Fruit fly (Drosophila melanogaster): ENCODE data around the gene mfas.
"Not testable (repeated sequence)": the region's sequence is repeated elsewhere in the genome, so short reads cannot be mapped to it uniquely, and the experiment has no call there.

mfas gene

DNA sequence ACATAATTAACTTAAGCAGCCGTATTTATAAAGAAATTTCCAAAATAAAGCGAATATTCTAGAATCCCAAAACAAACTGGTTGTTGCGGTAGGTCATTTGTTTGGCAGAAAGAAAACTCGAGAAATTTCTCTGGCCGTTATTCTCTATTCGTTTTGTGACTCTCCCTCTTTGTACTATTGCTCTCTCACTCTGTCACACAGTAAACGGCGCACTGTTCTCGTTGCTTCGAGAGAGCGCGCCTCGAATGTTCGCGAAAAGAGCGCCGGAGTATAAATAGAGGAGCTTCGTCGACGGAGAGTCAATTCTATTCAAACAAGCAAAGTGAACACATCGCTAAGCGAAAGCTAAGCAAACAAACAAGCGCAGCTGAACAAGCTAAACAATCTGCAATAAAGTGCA lies 34.9 kb downstream of the mfas start, which contains the start of gene Hsp70Ab:
Gene Hsp70Ab, plus strand, starts transcription at position 301 of the 400 bp plus-strand sequence.
- not testable (repeated sequence) for TF ChIP-seq Vsx2 (GFP tag; optimal IDR thresholded peaks at IDR 0.05; ENCODE audit: partially characterized antibody); dmrt93B (GFP tag; optimal IDR thresholded peaks at IDR 0.05); tai (GFP tag; optimal IDR thresholded peaks at IDR 0.05)

dm6 chr3R:11957388-11957787 lies 35.7 kb downstream of the mfas start:
- no peak for TF ChIP-seq Hr78 (GFP tag; optimal IDR thresholded peaks at IDR 0.05)
- TF ChIP-seq Dfd (GFP tag; optimal IDR thresholded peaks at IDR 0.05) = no peak
- TF ChIP-seq Sp1 (GFP tag; optimal IDR thresholded peaks at IDR 0.05) = no peak
- no peak for TF ChIP-seq GATAd (GFP tag; optimal IDR thresholded peaks at IDR 0.05)
- no peak for TF ChIP-seq sage (GFP tag; optimal IDR thresholded peaks at IDR 0.05)
- TF ChIP-seq rgr (GFP tag; optimal IDR thresholded peaks at IDR 0.05) = no peak
- TF ChIP-seq dsf (GFP tag; optimal IDR thresholded peaks at IDR 0.05; ENCODE audit: borderline replicate concordance) = no peak
- no peak for TF ChIP-seq CG9705 (GFP tag; optimal IDR thresholded peaks at IDR 0.05)
- TF ChIP-seq dl (GFP tag; optimal IDR thresholded peaks at IDR 0.05; ENCODE audit: insufficient read depth in 1 of 2, partially characterized antibody in 2 of 2) = no peak
- TF ChIP-seq brk (GFP tag; optimal IDR thresholded peaks at IDR 0.05) = no peak
- no peak for TF ChIP-seq CG32264 (GFP tag; optimal IDR thresholded peaks at IDR 0.05)
- TF ChIP-seq foxo (GFP tag; optimal IDR thresholded peaks at IDR 0.05) = no peak
- TF ChIP-seq h (GFP tag; optimal IDR thresholded peaks at IDR 0.05) = no peak
- no peak for TF ChIP-seq Jra (GFP tag; optimal IDR thresholded peaks at IDR 0.05)
- no peak for TF ChIP-seq CrebA (GFP tag; optimal IDR thresholded peaks at IDR 0.05; ENCODE audit: borderline replicate concordance)
- no peak for TF ChIP-seq ey (GFP tag; optimal IDR thresholded peaks at IDR 0.05)

- TF ChIP-seq Hr78, Dfd, sv (GFP tag; optimal IDR thresholded peaks at IDR 0.05): not testable (repeated sequence)
Measured at dm6 chr3R:11956444-11956843, 36.7 kb downstream of the mfas start, which contains the start of gene Hsp70Aa. Gene Hsp70Aa (minus strand): TSS chr3R:11956544.

DNA sequence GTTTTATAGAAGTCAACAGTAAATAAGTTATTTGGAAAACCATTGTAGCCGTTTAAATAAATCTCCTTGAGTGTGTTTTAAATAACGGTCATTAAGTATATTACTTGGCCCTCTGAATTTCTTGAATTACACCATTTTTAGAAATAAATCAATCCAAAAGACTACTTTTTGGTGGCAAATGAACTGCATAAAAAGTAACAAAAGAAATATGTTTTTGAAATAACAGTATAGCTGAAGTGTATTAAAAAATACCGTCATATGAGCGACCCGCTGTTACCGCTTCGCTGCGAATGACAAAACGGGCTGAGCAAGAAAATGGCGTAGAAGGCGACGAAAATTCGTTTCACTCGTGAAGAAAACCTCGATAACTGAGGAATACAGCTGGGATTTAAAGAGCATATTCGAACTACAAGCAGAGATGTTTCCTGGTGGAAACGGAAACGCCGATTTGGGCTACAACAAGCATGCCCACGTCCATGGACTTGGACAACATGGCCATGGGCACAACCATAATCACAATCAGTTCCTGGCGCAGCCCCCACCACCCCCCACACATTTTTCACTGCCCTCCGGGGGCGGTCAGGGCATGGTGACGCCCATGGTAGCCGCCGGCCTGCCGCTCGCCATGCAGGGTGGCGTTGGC lies 43.6 kb downstream of the mfas start, which contains the start of gene CG31211:
Gene CG31211, plus strand, starts transcription at position 294 of the 643 bp plus-strand sequence.
- TF ChIP-seq ey (GFP tag; optimal IDR thresholded peaks at IDR 0.05) = peak; percentile 3
- TF ChIP-seq foxo (GFP tag; optimal IDR thresholded peaks at IDR 0.05) = peak in 1 of 2 experiments; percentile 32
- peak; percentile 50 for TF ChIP-seq Hr83 (GFP tag; optimal IDR thresholded peaks at IDR 0.05; ENCODE audit: poor library complexity, severe bottlenecking)
- no peak for TF ChIP-seq tai (GFP tag; optimal IDR thresholded peaks at IDR 0.05)
- TF ChIP-seq dl (GFP tag; optimal IDR thresholded peaks at IDR 0.05; ENCODE audit: insufficient read depth in 1 of 2, partially characterized antibody in 2 of 2) = no peak
- peak; percentile 13 for TF ChIP-seq HLH106 (tag; optimal IDR thresholded peaks at IDR 0.05)
- TF ChIP-seq rgr (GFP tag; optimal IDR thresholded peaks at IDR 0.05) = peak; percentile 57

- TF ChIP-seq Myc (optimal IDR thresholded peaks at IDR 0.05) (no peak), lola (GFP tag; optimal IDR thresholded peaks at IDR 0.05) (no peak), fru (GFP tag; optimal IDR thresholded peaks at IDR 0.05) (peak; percentile 3), dsf (GFP tag; optimal IDR thresholded peaks at IDR 0.05; ENCODE audit: borderline replicate concordance) (no peak), CG9705 (GFP tag; optimal IDR thresholded peaks at IDR 0.05) (no peak), usp (GFP tag; optimal IDR thresholded peaks at IDR 0.05) (no peak), sv (GFP tag; optimal IDR thresholded peaks at IDR 0.05) (no peak), h (GFP tag; optimal IDR thresholded peaks at IDR 0.05) (peak; percentile 15), Mio (GFP tag; optimal IDR thresholded peaks at IDR 0.05) (no peak), psq (GFP tag; optimal IDR thresholded peaks at IDR 0.05) (no peak), Hr78 (GFP tag; optimal IDR thresholded peaks at IDR 0.05) (no peak), Jra (GFP tag; optimal IDR thresholded peaks at IDR 0.05) (no peak), brk (GFP tag; optimal IDR thresholded peaks at IDR 0.05) (no peak), Abd-B (GFP tag; optimal IDR thresholded peaks at IDR 0.05) (no peak), Dfd (GFP tag; optimal IDR thresholded peaks at IDR 0.05) (no peak), Sp1 (GFP tag; optimal IDR thresholded peaks at IDR 0.05) (peak; percentile 21), ey (GFP tag; optimal IDR thresholded peaks at IDR 0.05) (no peak), Hnf4 (GFP tag; optimal IDR thresholded peaks at IDR 0.05) (no peak), pan (optimal IDR thresholded peaks at IDR 0.05) (no peak), OdsH (GFP tag; optimal IDR thresholded peaks at IDR 0.05) (no peak), dl (GFP tag; optimal IDR thresholded peaks at IDR 0.05; ENCODE audit: insufficient read depth in 1 of 2, partially characterized antibody in 2 of 2) (no peak), woc (GFP tag; optimal IDR thresholded peaks at IDR 0.05) (no peak), sage (GFP tag; optimal IDR thresholded peaks at IDR 0.05) (peak; percentile 6), tai (GFP tag; optimal IDR thresholded peaks at IDR 0.05) (no peak), Vsx2 (GFP tag; optimal IDR thresholded peaks at IDR 0.05; ENCODE audit: partially characterized antibody) (no peak), CG32264 (GFP tag; optimal IDR thresholded peaks at IDR 0.05) (no peak), HLH106 (tag; optimal IDR thresholded peaks at IDR 0.05) (no peak), GATAd (GFP tag; optimal IDR thresholded peaks at IDR 0.05) (no peak), rgr (GFP tag; optimal IDR thresholded peaks at IDR 0.05) (no peak), jim (GFP tag; optimal IDR thresholded peaks at IDR 0.05) (no peak), CrebA (GFP tag; optimal IDR thresholded peaks at IDR 0.05; ENCODE audit: borderline replicate concordance) (no peak), Hr83 (GFP tag; optimal IDR thresholded peaks at IDR 0.05; ENCODE audit: poor library complexity, severe bottlenecking) (peak; percentile 41), Dif (GFP tag; optimal IDR thresholded peaks at IDR 0.05; ENCODE audit: partially characterized antibody) (peak; percentile 19), dmrt93B (GFP tag; optimal IDR thresholded peaks at IDR 0.05) (no peak), N (GFP tag; optimal IDR thresholded peaks at IDR 0.05) (no peak)
Measured at dm6 chr3R:11948903-11949358, 44.2 kb downstream of the mfas start, which contains the start of gene Cad87A. Gene Cad87A (minus strand): TSS chr3R:11949129.
